Worm (Caenorhabditis elegans) whole organism, midembryonic: Measurements from ENCODE around the gene C29F5.1.

ENCODE experiments used
- T22C8.4 ChIP-seq: fragments of 200-800 bp; sonication (Bioruptor generic); IDR thresholded peaks from 2 replicates; pipeline ENCODE4 v1.3.6; 2022; ENCODE audit warnings: missing genetic modification characterization, missing compliant biosample characterization
- cog-1 ChIP-seq: sonication (generic microtip); optimal IDR thresholded peaks from 2 replicates; lab custom pipeline; 2016; ENCODE audit warnings: missing genetic modification characterization, missing compliant biosample characterization
- flt-1 ChIP-seq: fragments of 200-800 bp; sonication (Bioruptor generic); IDR thresholded peaks from 2 replicates; pipeline ENCODE4 v1.3.6; 2022; ENCODE audit warnings: missing genetic modification characterization, missing compliant biosample characterization
- klf-2 ChIP-seq: fragments of 200-800 bp; sonication (Bioruptor generic); conservative IDR thresholded peaks from 2 replicates; pipeline ENCODE4 v1.3.6; 2022; ENCODE audit warnings: missing genetic modification reagents, missing genetic modification characterization, missing compliant biosample characterization
- med-1 ChIP-seq: sonication (generic microtip); optimal IDR thresholded peaks from 2 replicates; lab custom pipeline; 2017; ENCODE audit warnings: missing genetic modification characterization, mild to moderate bottlenecking, missing compliant biosample characterization, antibody characterized with exemption, missing genetic modification reagents; ENCODE audit not compliant: insufficient read depth
- ref-1 ChIP-seq: fragments of 200-800 bp; sonication (Bioruptor generic); conservative IDR thresholded peaks from 2 replicates; pipeline ENCODE4 v1.3.6; 2022; ENCODE audit warnings: missing genetic modification reagents, missing genetic modification characterization, missing compliant biosample characterization
- tab-1 ChIP-seq: fragments of 200-800 bp; sonication (Bioruptor generic); IDR thresholded peaks from 2 replicates; pipeline ENCODE4 v1.3.6; 2022; ENCODE audit warnings: missing genetic modification characterization, missing compliant biosample characterization
- ztf-23 ChIP-seq: fragments of 200-800 bp; sonication (Bioruptor generic); IDR thresholded peaks from 2 replicates; pipeline ENCODE4 v1.3.6; 2022; ENCODE audit warnings: missing genetic modification reagents, missing genetic modification characterization, missing compliant biosample characterization
- ztf-29 ChIP-seq: fragments of 200-800 bp; sonication (Bioruptor generic); IDR thresholded peaks from 2 replicates; pipeline ENCODE4 v1.3.6; 2022; ENCODE audit warnings: missing genetic modification reagents, missing genetic modification characterization, missing compliant biosample characterization

ce11 chrII:6290047-6290582 is 13.2 kb upstream of the C29F5.1 start, which contains the start of gene upb-1:
- no peak for TF ChIP-seq flt-1
- no peak for TF ChIP-seq klf-2 (GFP tag; lab: Robert Waterston, UW)
- TF ChIP-seq T22C8.4 = no peak
- no peak for TF ChIP-seq ztf-29
- TF ChIP-seq cog-1 (tag; lab: Kevin White, UChicago) = no peak
- no peak for TF ChIP-seq ztf-23 (GFP tag; lab: Robert Waterston, UW)
- no peak for TF ChIP-seq med-1 (GFP tag; lab: Kevin White, UChicago)
- TF ChIP-seq tab-1 (GFP tag; lab: Robert Waterston, UW) = no peak
- TF ChIP-seq ref-1 (GFP tag; lab: Robert Waterston, UW) = no peak
